Fruit fly (Drosophila melanogaster) whole organism, embryonic: ENCODE results near the gene Hip14.

Experiments used
- Aef1 ChIP-seq: fragments of 200-800 bp; sonication (Bioruptor generic); IDR thresholded peaks from 3 replicates; pipeline ENCODE4 v1.3.6; 2022; ENCODE audit warnings: missing biosample characterization, missing genetic modification characterization
- Bdp1 ChIP-seq: fragments of 200-800 bp; sonication (Bioruptor generic); optimal IDR thresholded peaks from 3 replicates; lab custom pipeline; 2016; ENCODE audit warnings: missing biosample characterization, missing genetic modification characterization
- Blimp-1 ChIP-seq: fragments of 200-800 bp; sonication (Bioruptor generic); optimal IDR thresholded peaks from 3 replicates; lab custom pipeline; 2018; ENCODE audit warnings: missing biosample characterization, missing genetic modification characterization, mild to moderate bottlenecking, moderate library complexity, missing genetic modification reagents
- CG11085 ChIP-seq: fragments of 200-800 bp; sonication (Bioruptor generic); IDR thresholded peaks from 2 replicates; pipeline ENCODE4 v1.3.6; 2022; ENCODE audit warnings: missing biosample characterization, missing genetic modification characterization
- CG11504 ChIP-seq: fragments of 200-800 bp; sonication (Bioruptor generic); optimal IDR thresholded peaks from 3 replicates; lab custom pipeline; 2019; ENCODE audit warnings: missing biosample characterization, mild to moderate bottlenecking, missing genetic modification characterization, moderate library complexity
- CG12299 ChIP-seq: fragments of 200-800 bp; sonication (Bioruptor generic); optimal IDR thresholded peaks from 2 replicates; lab custom pipeline; 2018; ENCODE audit warnings: missing biosample characterization, mild to moderate bottlenecking, missing genetic modification characterization
- CG12391 ChIP-seq: fragments of 200-800 bp; sonication (Bioruptor generic); optimal IDR thresholded peaks from 3 replicates; lab custom pipeline; 2018; ENCODE audit warnings: missing biosample characterization, mild to moderate bottlenecking, missing genetic modification characterization, moderate library complexity
- CG12744 ChIP-seq: fragments of 200-800 bp; sonication (Bioruptor generic); optimal IDR thresholded peaks from 2 replicates; lab custom pipeline; 2016; ENCODE audit warnings: missing biosample characterization, missing genetic modification characterization
- CG12769 ChIP-seq: fragments of 200-800 bp; sonication (Bioruptor generic); optimal IDR thresholded peaks from 2 replicates; lab custom pipeline; 2019; ENCODE audit warnings: missing biosample characterization, mild to moderate bottlenecking, missing genetic modification characterization, moderate library complexity
- CG13287 ChIP-seq: fragments of 200-800 bp; sonication (Bioruptor generic); IDR thresholded peaks from 2 replicates; pipeline ENCODE4 v1.3.6; 2022; ENCODE audit warnings: missing biosample characterization, missing genetic modification characterization; ENCODE audit not compliant: partially characterized antibody
- CG14014 ChIP-seq: fragments of 200-800 bp; sonication (Bioruptor generic); IDR thresholded peaks from 2 replicates; pipeline ENCODE4 v1.3.6; 2022; ENCODE audit warnings: missing biosample characterization, missing genetic modification characterization
- CG16813 ChIP-seq: fragments of 200-800 bp; sonication (Bioruptor generic); IDR thresholded peaks from 3 replicates; pipeline ENCODE4 v1.3.6; 2022; ENCODE audit warnings: missing biosample characterization, missing genetic modification characterization; ENCODE audit not compliant: partially characterized antibody
- CG17359 ChIP-seq: fragments of 200-800 bp; sonication (Bioruptor generic); optimal IDR thresholded peaks from 3 replicates; lab custom pipeline; 2018; ENCODE audit warnings: missing biosample characterization, mild to moderate bottlenecking, missing genetic modification characterization, moderate library complexity
- CG18599 ChIP-seq: fragments of 200-800 bp; sonication (Bioruptor generic); optimal IDR thresholded peaks from 3 replicates; lab custom pipeline; 2017; ENCODE audit warnings: missing biosample characterization, missing genetic modification characterization, mild to moderate bottlenecking, moderate library complexity, missing genetic modification reagents
- CG30403 ChIP-seq: fragments of 200-800 bp; sonication (Bioruptor generic); optimal IDR thresholded peaks from 3 replicates; lab custom pipeline; 2016; ENCODE audit warnings: missing biosample characterization, missing genetic modification characterization
- CG30431 ChIP-seq: fragments of 200-800 bp; sonication (Bioruptor generic); optimal IDR thresholded peaks from 2 replicates; lab custom pipeline; 2017; ENCODE audit warnings: missing biosample characterization, missing genetic modification characterization
- CG3065 ChIP-seq: fragments of 200-800 bp; sonication (Bioruptor generic); optimal IDR thresholded peaks from 2 replicates; lab custom pipeline; 2016; ENCODE audit warnings: missing biosample characterization, missing genetic modification characterization
- CG3163 ChIP-seq: fragments of 200-800 bp; sonication (Bioruptor generic); optimal IDR thresholded peaks from 3 replicates; lab custom pipeline; 2016; ENCODE audit warnings: missing biosample characterization, missing genetic modification characterization
- CG3847 ChIP-seq: fragments of 200-800 bp; sonication (Bioruptor generic); IDR thresholded peaks from 2 replicates; pipeline ENCODE4 v1.3.6; 2022; ENCODE audit warnings: missing biosample characterization, missing genetic modification characterization
- CG4617 ChIP-seq: fragments of 200-800 bp; sonication (Bioruptor generic); optimal IDR thresholded peaks from 3 replicates; lab custom pipeline; 2016; ENCODE audit warnings: missing biosample characterization, missing genetic modification characterization, borderline replicate concordance
- CG4820 ChIP-seq: fragments of 200-800 bp; sonication (Bioruptor generic); optimal IDR thresholded peaks from 3 replicates; lab custom pipeline; 2016; ENCODE audit warnings: missing biosample characterization, missing genetic modification characterization
- CG6765 ChIP-seq: fragments of 200-800 bp; sonication (Bioruptor generic); optimal IDR thresholded peaks from 3 replicates; lab custom pipeline; 2017; ENCODE audit warnings: missing biosample characterization, mild to moderate bottlenecking, missing genetic modification characterization
- CG9215 ChIP-seq: fragments of 200-800 bp; sonication (Bioruptor generic); IDR thresholded peaks from 2 replicates; pipeline ENCODE4 v1.3.6; 2022; ENCODE audit warnings: missing biosample characterization, missing genetic modification characterization
- Camta ChIP-seq: fragments of 200-800 bp; sonication (Bioruptor generic); optimal IDR thresholded peaks from 2 replicates; lab custom pipeline; 2016; ENCODE audit warnings: missing biosample characterization, missing genetic modification characterization
- Dad ChIP-seq: fragments of 200-800 bp; sonication (Bioruptor generic); optimal IDR thresholded peaks from 3 replicates; lab custom pipeline; 2016; ENCODE audit warnings: missing biosample characterization, missing genetic modification characterization
- Dbx ChIP-seq: fragments of 200-800 bp; sonication (Bioruptor generic); IDR thresholded peaks from 3 replicates; pipeline ENCODE4 v1.3.6; 2022; ENCODE audit warnings: missing biosample characterization, missing genetic modification characterization
- Eip74EF ChIP-seq, 2 experiments: fragments of 200-800 bp in 1 of 2; fragments of >200 bp in 1 of 2; sonication (Bioruptor generic) in 1 of 2; optimal IDR thresholded peaks; 2 replicates each; lab custom pipeline; 2017 to 2019; ENCODE audit warnings: missing biosample characterization in 2 of 2, missing genetic modification characterization in 2 of 2, mild to moderate bottlenecking in 1 of 2, moderate library complexity in 1 of 2
- Elba2 ChIP-seq: fragments of 200-800 bp; sonication (Bioruptor generic); optimal IDR thresholded peaks from 3 replicates; lab custom pipeline; 2016; ENCODE audit warnings: missing biosample characterization, missing genetic modification characterization
- HLH4C ChIP-seq: fragments of 200-800 bp; sonication (Bioruptor generic); IDR thresholded peaks from 3 replicates; pipeline ENCODE4 v1.3.6; 2022; ENCODE audit warnings: missing biosample characterization, missing genetic modification characterization; ENCODE audit not compliant: partially characterized antibody
- Sox100B ChIP-seq: fragments of 200-800 bp; sonication (Bioruptor generic); optimal IDR thresholded peaks from 3 replicates; lab custom pipeline; 2018; ENCODE audit warnings: missing biosample characterization, mild to moderate bottlenecking, missing genetic modification characterization
- abd-A ChIP-seq: fragments of 200-800 bp; sonication (Bioruptor generic); optimal IDR thresholded peaks from 3 replicates; lab custom pipeline; 2019; ENCODE audit warnings: missing biosample characterization, mild to moderate bottlenecking, missing genetic modification characterization, moderate library complexity
- ash1 ChIP-seq: fragments of 200-800 bp; sonication (Bioruptor generic); optimal IDR thresholded peaks from 2 replicates; lab custom pipeline; 2018; ENCODE audit warnings: missing biosample characterization, mild to moderate bottlenecking, missing genetic modification characterization
- chif ChIP-seq, 2 experiments: fragments of 200-800 bp; sonication (Bioruptor generic); optimal IDR thresholded peaks; 3 replicates each; lab custom pipeline; 2016; ENCODE audit warnings: missing biosample characterization in 2 of 2, missing genetic modification characterization in 2 of 2
- eve ChIP-seq, 2 experiments: fragments of >200 bp; optimal IDR thresholded peaks; 2 replicates each; lab custom pipeline; 2017; ENCODE audit warnings: missing biosample characterization in 2 of 2, missing genetic modification characterization in 2 of 2
- ewg ChIP-seq: fragments of 200-800 bp; sonication (Bioruptor generic); optimal IDR thresholded peaks from 3 replicates; lab custom pipeline; 2017; ENCODE audit warnings: mild to moderate bottlenecking, missing biosample characterization, missing genetic modification reagents, missing genetic modification characterization
- grn ChIP-seq: fragments of 200-800 bp; sonication (Bioruptor generic); optimal IDR thresholded peaks from 3 replicates; lab custom pipeline; 2017; ENCODE audit warnings: missing biosample characterization, missing genetic modification characterization
- hkb ChIP-seq, 2 experiments: fragments of 200-800 bp in 1 of 2; fragments of >200 bp in 1 of 2; sonication (Bioruptor generic) in 1 of 2; IDR thresholded peaks in 1 of 2; optimal IDR thresholded peaks in 1 of 2; 2 replicates each; pipeline versions ENCODE4 v1.3.6 to Lab custom; 2017 to 2022; ENCODE audit warnings: missing biosample characterization in 1 of 2, missing genetic modification characterization in 1 of 2
- lilli ChIP-seq: fragments of 200-800 bp; sonication (Bioruptor generic); optimal IDR thresholded peaks from 3 replicates; lab custom pipeline; 2016; ENCODE audit warnings: missing biosample characterization, missing genetic modification characterization
- nau ChIP-seq: fragments of 200-800 bp; sonication (Bioruptor generic); optimal IDR thresholded peaks from 3 replicates; lab custom pipeline; 2017; ENCODE audit warnings: missing biosample characterization, mild to moderate bottlenecking, missing genetic modification characterization, missing genetic modification reagents
- onecut ChIP-seq: fragments of 200-800 bp; sonication (Bioruptor generic); IDR thresholded peaks from 2 replicates; pipeline ENCODE4 v1.3.6; 2022; ENCODE audit warnings: missing biosample characterization, missing genetic modification characterization
- pfk ChIP-seq: fragments of 200-800 bp; sonication (Bioruptor generic); optimal IDR thresholded peaks from 2 replicates; lab custom pipeline; 2018; ENCODE audit warnings: missing biosample characterization, mild to moderate bottlenecking, missing genetic modification characterization, moderate library complexity
- pita ChIP-seq: fragments of 200-800 bp; sonication (Bioruptor generic); optimal IDR thresholded peaks from 2 replicates; lab custom pipeline; 2017; ENCODE audit warnings: missing biosample characterization, mild to moderate bottlenecking, missing genetic modification characterization
- row ChIP-seq: fragments of 200-800 bp; sonication (Bioruptor generic); IDR thresholded peaks from 3 replicates; pipeline ENCODE4 v1.3.6; 2022; ENCODE audit warnings: missing biosample characterization, missing genetic modification characterization
- sd ChIP-seq: fragments of 200-800 bp; sonication (Bioruptor generic); optimal IDR thresholded peaks from 3 replicates; lab custom pipeline; 2018; ENCODE audit warnings: missing biosample characterization, mild to moderate bottlenecking, missing genetic modification characterization, moderate library complexity
- seq ChIP-seq: fragments of 200-800 bp; sonication (Bioruptor generic); IDR thresholded peaks from 2 replicates; pipeline ENCODE4 v1.3.6; 2022; ENCODE audit warnings: missing biosample characterization, missing genetic modification characterization
- slou ChIP-seq: fragments of 200-800 bp; sonication (Bioruptor generic); optimal IDR thresholded peaks from 3 replicates; lab custom pipeline; 2016; ENCODE audit warnings: missing biosample characterization, missing genetic modification characterization
- sug ChIP-seq: fragments of 200-800 bp; optimal IDR thresholded peaks from 2 replicates; lab custom pipeline; 2019; ENCODE audit warnings: missing biosample characterization, mild to moderate bottlenecking, missing genetic modification characterization, moderate library complexity
- tap ChIP-seq: fragments of 200-800 bp; optimal IDR thresholded peaks from 3 replicates; lab custom pipeline; 2019; ENCODE audit warnings: missing biosample characterization, mild to moderate bottlenecking, missing genetic modification characterization, moderate library complexity
- ttk ChIP-seq: fragments of 200-800 bp; sonication (Bioruptor generic); IDR thresholded peaks from 2 replicates; pipeline ENCODE4 v2.1.2; 2022; ENCODE audit warnings: missing biosample characterization, missing genetic modification characterization
- zen ChIP-seq: fragments of 200-800 bp; sonication (Bioruptor generic); optimal IDR thresholded peaks from 3 replicates; lab custom pipeline; 2018; ENCODE audit warnings: missing biosample characterization, mild to moderate bottlenecking, missing genetic modification characterization, moderate library complexity

Hip14 gene

DNA sequence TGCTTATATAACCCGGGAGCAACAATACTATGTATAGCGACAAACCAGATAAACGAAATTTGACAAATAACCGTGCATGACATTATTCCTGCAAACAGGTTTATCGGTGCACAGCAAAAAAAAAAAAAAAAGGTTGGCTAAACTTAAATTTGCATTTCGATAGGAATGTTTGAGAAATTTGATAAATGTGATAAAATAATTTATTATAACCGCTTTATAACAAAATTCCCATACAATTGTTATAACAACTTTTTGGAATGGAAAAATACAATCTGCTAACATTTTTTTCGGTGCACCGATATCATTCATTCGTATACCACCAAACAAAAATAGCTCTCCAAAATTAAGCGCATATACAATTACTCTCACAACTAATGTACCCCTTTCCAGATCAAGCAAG lies 10.5 kb upstream of the Hip14 start (continued):
- no peak for TF ChIP-seq CG3163 (GFP tag; lab: Kevin White, UChicago)
- TF ChIP-seq CG12744 (GFP tag; lab: Kevin White, UChicago): no peak
- TF ChIP-seq CG17359 (tag; lab: Kevin White, UChicago): peak; percentile 71
- no peak for TF ChIP-seq CG3847 (GFP tag; lab: Robert Waterston, UW)
- TF ChIP-seq Eip74EF (GFP tag; optimal IDR thresholded peaks at IDR 0.05; lab: Kevin White, UChicago): peak in 1 of 2 experiments; percentile 28
- TF ChIP-seq ash1 (GFP tag; lab: Kevin White, UChicago): no peak
- TF ChIP-seq CG12769: no peak
- TF ChIP-seq Dad (GFP tag; lab: Kevin White, UChicago): no peak
- TF ChIP-seq Blimp-1 (GFP tag; lab: Kevin White, UChicago): no peak
- TF ChIP-seq ewg (GFP tag; lab: Kevin White, UChicago): no peak
- TF ChIP-seq seq (GFP tag; lab: Robert Waterston, UW): no peak
- no peak for TF ChIP-seq Sox100B (GFP tag; lab: Kevin White, UChicago)
- TF ChIP-seq CG9215: peak; percentile 49; the same call in 1 of the 2 replicates
- 0 out of 2 replicates have a peak, but pooled peaks have one; percentile 8 for TF ChIP-seq onecut (GFP tag; lab: Robert Waterston, UW)
- TF ChIP-seq Elba2 (GFP tag; lab: Kevin White, UChicago): no peak
- TF ChIP-seq pita (GFP tag; lab: Kevin White, UChicago): no peak
- TF ChIP-seq zen (tag; lab: Kevin White, UChicago): no peak
- peak; percentile 42 for TF ChIP-seq CG4820 (GFP tag; lab: Kevin White, UChicago)
- no peak for TF ChIP-seq slou (GFP tag; lab: Kevin White, UChicago)
- peak; percentile 47 for TF ChIP-seq lilli (GFP tag; lab: Kevin White, UChicago)
- TF ChIP-seq hkb (optimal IDR thresholded peaks at IDR 0.05; lab: Kevin White, UChicago): no peak
- peak; percentile 72 for TF ChIP-seq hkb (GFP tag; IDR thresholded peaks at IDR 0.05; lab: Robert Waterston, UW)
- peak; percentile 58; the same call in 1 of the 3 replicates for TF ChIP-seq Dbx (GFP tag; lab: Robert Waterston, UW)
- TF ChIP-seq Aef1 (GFP tag; lab: Robert Waterston, UW): peak; percentile 50
- no peak for TF ChIP-seq CG4617 (GFP tag; lab: Kevin White, UChicago)
- no peak for TF ChIP-seq CG13287 (GFP tag; lab: Robert Waterston, UW)
- peak; percentile 37 for TF ChIP-seq CG12391 (tag; lab: Kevin White, UChicago)
- TF ChIP-seq CG11504 (tag; lab: Kevin White, UChicago): peak; percentile 72
- TF ChIP-seq eve (GFP tag; optimal IDR thresholded peaks at IDR 0.05; lab: Kevin White, UChicago): no peak
- TF ChIP-seq CG16813 (GFP tag; lab: Robert Waterston, UW): no peak
- peak; percentile 72 for TF ChIP-seq CG18599 (GFP tag; lab: Kevin White, UChicago)
- TF ChIP-seq Bdp1 (GFP tag; lab: Kevin White, UChicago): no peak
- no peak for TF ChIP-seq CG30403 (GFP tag; lab: Kevin White, UChicago)
- TF ChIP-seq CG12299 (tag; lab: Kevin White, UChicago): no peak
- TF ChIP-seq sd (tag; lab: Kevin White, UChicago): no peak
- TF ChIP-seq ttk: peak; percentile 59
- peak in 1 of 2 experiments; percentile 12 for TF ChIP-seq chif (GFP tag; optimal IDR thresholded peaks at IDR 0.05; lab: Kevin White, UChicago)
- TF ChIP-seq CG30431 (GFP tag; lab: Kevin White, UChicago): no peak
- TF ChIP-seq nau: no peak
- TF ChIP-seq CG14014 (GFP tag; lab: Robert Waterston, UW): no peak
- peak; percentile 25; the same call in 1 of the 2 replicates for TF ChIP-seq CG11085 (GFP tag; lab: Robert Waterston, UW)
- no peak for TF ChIP-seq HLH4C (GFP tag; lab: Robert Waterston, UW)
- peak; percentile 72 for TF ChIP-seq row
- no peak for TF ChIP-seq Camta
- no peak for TF ChIP-seq pfk (GFP tag; lab: Kevin White, UChicago)
- no peak for TF ChIP-seq CG6765 (GFP tag; lab: Kevin White, UChicago)
- peak; percentile 28 for TF ChIP-seq tap (tag; lab: Kevin White, UChicago)
- no peak for TF ChIP-seq grn (GFP tag; lab: Kevin White, UChicago)
- TF ChIP-seq CG3065 (GFP tag; lab: Kevin White, UChicago): no peak
- TF ChIP-seq sug (tag; lab: Kevin White, UChicago): no peak
- no peak for TF ChIP-seq abd-A (tag; lab: Kevin White, UChicago)
